Worm (Caenorhabditis elegans) whole organism, young adult: ENCODE results near the gene K10B4.1.

ENCODE experiments used
- K12H6.12 ChIP-seq: fragments of 200-800 bp; sonication (Bioruptor generic); optimal IDR thresholded peaks from 2 replicates; lab custom pipeline; 2018; ENCODE audit warnings: mild to moderate bottlenecking, missing genetic modification characterization, missing compliant biosample characterization
- cebp-2 ChIP-seq: fragments of 200-800 bp; sonication (Bioruptor generic); IDR thresholded peaks from 2 replicates; pipeline ENCODE4 v1.3.6; 2022; ENCODE audit warnings: missing genetic modification characterization, missing compliant biosample characterization
- lin-35 ChIP-seq, 3 experiments: fragments of 150-350 bp in 2 of 3; sonication (generic microtip) in 1 of 3; optimal IDR thresholded peaks; 2 replicates each; lab custom pipeline; 2014 to 2018; ENCODE audit warnings: missing biosample characterization in 3 of 3, missing genetic modification characterization in 3 of 3, missing genetic modification reagents in 3 of 3
- ztf-18 ChIP-seq: sonication (generic microtip); optimal IDR thresholded peaks from 2 replicates; lab custom pipeline; 2016; ENCODE audit warnings: missing genotype, mild to moderate bottlenecking, missing genetic modification characterization, missing compliant biosample characterization

- TF ChIP-seq ztf-18, result no peak
- TF ChIP-seq K12H6.12 (tag; lab: Kevin White, UChicago), result no peak
- no peak for TF ChIP-seq lin-35 (GFP tag; optimal IDR thresholded peaks at IDR 0.05; lab: Kevin White, UChicago)
- no peak for TF ChIP-seq cebp-2
Observed at ce11 chrII:111267-111666, 24.0 kb upstream of the K10B4.1 start, which contains the start of gene C50D2.1.
